Fruit fly (Drosophila melanogaster): ENCODE data around the gene CtIP.

Gene CtIP

dm6 chr3L:20405337-20405887, 30.6 kb upstream of the CtIP start:
- TF ChIP-seq ac (GFP tag; optimal IDR thresholded peaks at IDR 0.05) (peak; percentile 13), CG3163 (GFP tag; optimal IDR thresholded peaks at IDR 0.05) (no peak), mld (GFP tag; IDR thresholded peaks at IDR 0.05; ENCODE audit: partially characterized antibody) (no peak), zfh2 (GFP tag; optimal IDR thresholded peaks at IDR 0.05) (no peak), Meics (GFP tag; optimal IDR thresholded peaks at IDR 0.05) (no peak), dan (GFP tag; IDR thresholded peaks at IDR 0.05) (no peak), twi (tag; optimal IDR thresholded peaks at IDR 0.05) (peak; percentile 92), yki (optimal IDR thresholded peaks at IDR 0.05) (no peak), seq (GFP tag; IDR thresholded peaks at IDR 0.05) (0 out of 2 replicates have a peak, but pooled peaks have one; percentile 6), Neu2 (GFP tag; optimal IDR thresholded peaks at IDR 0.05; ENCODE audit: borderline replicate concordance) (peak; percentile 53), prd (optimal IDR thresholded peaks at IDR 0.05) (no peak), prd (GFP tag; IDR thresholded peaks at IDR 0.05) (no peak; the same call in 2 of the 3 replicates), dpn (GFP tag; optimal IDR thresholded peaks at IDR 0.05) (no peak), nerfin-1 (tag; optimal IDR thresholded peaks at IDR 0.05) (peak; percentile 8), GATAe (GFP tag; conservative IDR thresholded peaks at IDR 0.05) (no peak), croc (GFP tag; conservative IDR thresholded peaks at IDR 0.05) (no peak), pros (GFP tag; optimal IDR thresholded peaks at IDR 0.05) (peak; percentile 44), rib (GFP tag; IDR thresholded peaks at IDR 0.05) (0 out of 2 replicates have a peak, but pooled peaks have one; percentile 12), CG16779 (GFP tag; IDR thresholded peaks at IDR 0.05) (no peak), br (optimal IDR thresholded peaks at IDR 0.05) (no peak), Pdp1 (GFP tag; optimal IDR thresholded peaks at IDR 0.05) (no peak), CG5245 (GFP tag; optimal IDR thresholded peaks at IDR 0.05) (no peak), CG14965 (GFP tag; optimal IDR thresholded peaks at IDR 0.05; ENCODE audit: borderline replicate concordance) (no peak), D (optimal IDR thresholded peaks at IDR 0.05) (peak; percentile 82), D (GFP tag; optimal IDR thresholded peaks at IDR 0.05) (no peak), CG13296 (GFP tag; optimal IDR thresholded peaks at IDR 0.05) (no peak), zen2 (GFP tag; IDR thresholded peaks at IDR 0.05; ENCODE audit: partially characterized antibody) (no peak), CG1024 (GFP tag; IDR thresholded peaks at IDR 0.05) (no peak), CG17568 (GFP tag; optimal IDR thresholded peaks at IDR 0.05) (peak; percentile 76), CG32767 (GFP tag; IDR thresholded peaks at IDR 0.05) (0 out of 2 replicates have a peak, but pooled peaks have one; percentile 15), NC2β (GFP tag; optimal IDR thresholded peaks at IDR 0.05) (no peak), zf30C (GFP tag; optimal IDR thresholded peaks at IDR 0.05) (no peak), zen (tag; optimal IDR thresholded peaks at IDR 0.05) (peak; percentile 47), sens (GFP tag) (peak; percentile 78), Opbp (GFP tag; IDR thresholded peaks at IDR 0.05; ENCODE audit: partially characterized antibody) (no peak), H2.0 (GFP tag; IDR thresholded peaks at IDR 0.05) (no peak), Fer2 (tag; optimal IDR thresholded peaks at IDR 0.05) (no peak), CG34224 (GFP tag; IDR thresholded peaks at IDR 0.05; ENCODE audit: partially characterized antibody) (no peak), nom (GFP tag; optimal IDR thresholded peaks at IDR 0.05) (no peak), CG42726 (GFP tag; IDR thresholded peaks at IDR 0.05; ENCODE audit: partially characterized antibody) (peak; percentile 22; the same call in 1 of the 2 replicates), Sry-δ (GFP tag; optimal IDR thresholded peaks at IDR 0.05) (no peak), CG2199 (GFP tag; IDR thresholded peaks at IDR 0.05) (peak; percentile 19; the same call in 1 of the 3 replicates)
